Fruit fly (Drosophila melanogaster) whole organism, adult: ENCODE data around the gene Sf3b5.

Experiments used
- CG11617 ChIP-seq: fragments of 200-800 bp; sonication (Bioruptor generic); optimal IDR thresholded peaks from 2 replicates; lab custom pipeline; 2017; ENCODE audit warnings: mild to moderate bottlenecking, missing biosample characterization, missing genetic modification reagents, missing genetic modification characterization
- CG14711 ChIP-seq: fragments of 200-800 bp; sonication (Bioruptor generic); optimal IDR thresholded peaks from 2 replicates; lab custom pipeline; 2018; ENCODE audit warnings: missing biosample characterization, mild to moderate bottlenecking, missing genetic modification characterization, moderate library complexity
- Clk ChIP-seq: fragments of 200-800 bp; sonication (Bioruptor generic); optimal IDR thresholded peaks from 2 replicates; lab custom pipeline; 2017; ENCODE audit warnings: missing biosample characterization, missing genetic modification characterization
- ovo ChIP-seq: fragments of 200-800 bp; sonication (Bioruptor generic); optimal IDR thresholded peaks from 2 replicates; lab custom pipeline; 2016; ENCODE audit warnings: missing biosample characterization, missing genetic modification characterization

DNA sequence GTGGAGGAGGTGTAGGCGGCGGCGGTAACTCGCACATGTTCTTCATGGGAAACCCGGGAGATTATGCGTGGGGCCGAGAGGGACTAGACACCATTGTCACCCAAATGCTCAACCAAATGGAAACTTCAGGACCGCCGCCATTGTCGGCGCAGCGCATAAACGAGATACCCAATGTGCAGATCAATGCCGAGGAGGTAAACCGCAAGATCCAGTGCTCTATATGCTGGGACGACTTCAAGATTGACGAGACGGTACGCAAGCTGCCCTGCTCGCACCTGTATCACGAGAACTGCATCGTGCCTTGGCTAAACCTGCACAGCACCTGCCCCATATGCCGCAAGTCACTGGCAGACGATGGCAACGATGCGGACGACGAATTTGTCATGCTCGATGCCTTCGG is 7.9 kb downstream of the Sf3b5 start:
- TF ChIP-seq CG14711 (tag; lab: Kevin White, UChicago) (no peak), ovo (GFP tag; lab: Kevin White, UChicago) (no peak), CG11617 (GFP tag; lab: Kevin White, UChicago) (no peak), Clk (GFP tag; lab: Kevin White, UChicago) (no peak)
